Fruit fly (Drosophila melanogaster) whole organism, embryonic: Measurements from ENCODE around the gene CG1979.

Source experiments
- BtbVII ChIP-seq: fragments of 200-800 bp; sonication (Bioruptor generic); optimal IDR thresholded peaks from 3 replicates; lab custom pipeline; 2017; ENCODE audit warnings: missing biosample characterization, mild to moderate bottlenecking, missing genetic modification characterization
- CG10431 ChIP-seq: fragments of 200-800 bp; sonication (Bioruptor generic); optimal IDR thresholded peaks from 3 replicates; lab custom pipeline; 2018; ENCODE audit warnings: missing biosample characterization, mild to moderate bottlenecking, missing genetic modification characterization
- CG11398 ChIP-seq: fragments of 200-800 bp; sonication (Bioruptor generic); optimal IDR thresholded peaks from 2 replicates; lab custom pipeline; 2016; ENCODE audit warnings: missing biosample characterization, missing genetic modification characterization
- CG11504 ChIP-seq: fragments of 200-800 bp; sonication (Bioruptor generic); optimal IDR thresholded peaks from 3 replicates; lab custom pipeline; 2019; ENCODE audit warnings: missing biosample characterization, mild to moderate bottlenecking, missing genetic modification characterization, moderate library complexity
- CG12071 ChIP-seq: fragments of 200-800 bp; sonication (Bioruptor generic); optimal IDR thresholded peaks from 3 replicates; lab custom pipeline; 2018; ENCODE audit warnings: missing biosample characterization, mild to moderate bottlenecking, missing genetic modification characterization
- CG13296 ChIP-seq: fragments of 200-800 bp; sonication (Bioruptor generic); optimal IDR thresholded peaks from 3 replicates; lab custom pipeline; 2018; ENCODE audit warnings: missing biosample characterization, mild to moderate bottlenecking, missing genetic modification characterization
- CG14710 ChIP-seq: fragments of 200-800 bp; sonication (Bioruptor generic); optimal IDR thresholded peaks from 3 replicates; lab custom pipeline; 2019; ENCODE audit warnings: missing biosample characterization, mild to moderate bottlenecking, missing genetic modification characterization, moderate library complexity
- CG14860 ChIP-seq: fragments of 200-800 bp; sonication (Bioruptor generic); IDR thresholded peaks from 3 replicates; pipeline ENCODE4 v1.3.6; 2022; ENCODE audit warnings: missing biosample characterization, missing genetic modification characterization; ENCODE audit not compliant: partially characterized antibody
- CG1603 ChIP-seq: fragments of 200-800 bp; sonication (Bioruptor generic); optimal IDR thresholded peaks from 2 replicates; lab custom pipeline; 2019; ENCODE audit warnings: missing biosample characterization, mild to moderate bottlenecking, missing genetic modification characterization, moderate library complexity
- CG16779 ChIP-seq: fragments of 200-800 bp; sonication (Bioruptor generic); IDR thresholded peaks from 2 replicates; pipeline ENCODE4 v1.3.6; 2022; ENCODE audit warnings: missing biosample characterization, missing genetic modification characterization
- CG17612 ChIP-seq: fragments of 200-800 bp; sonication (Bioruptor generic); IDR thresholded peaks from 2 replicates; pipeline ENCODE4 v1.3.6; 2022; ENCODE audit warnings: missing biosample characterization, missing genetic modification characterization
- CG17912 ChIP-seq: fragments of 200-800 bp; sonication (Bioruptor generic); optimal IDR thresholded peaks from 2 replicates; lab custom pipeline; 2018; ENCODE audit warnings: missing biosample characterization, mild to moderate bottlenecking, missing genetic modification characterization
- CG18476 ChIP-seq: fragments of 200-800 bp; sonication (Bioruptor generic); optimal IDR thresholded peaks from 2 replicates; lab custom pipeline; 2016; ENCODE audit warnings: missing biosample characterization, mild to moderate bottlenecking, missing genetic modification characterization
- CG3065 ChIP-seq: fragments of 200-800 bp; sonication (Bioruptor generic); optimal IDR thresholded peaks from 2 replicates; lab custom pipeline; 2016; ENCODE audit warnings: missing biosample characterization, missing genetic modification characterization
- CG4854 ChIP-seq: fragments of 200-800 bp; sonication (Bioruptor generic); optimal IDR thresholded peaks from 2 replicates; lab custom pipeline; 2016; ENCODE audit warnings: missing biosample characterization, missing genetic modification characterization, inconsistent platforms
- CG5245 ChIP-seq: fragments of 200-800 bp; sonication (Bioruptor generic); optimal IDR thresholded peaks from 3 replicates; lab custom pipeline; 2016; ENCODE audit warnings: missing biosample characterization, missing genetic modification characterization
- CG6254 ChIP-seq: fragments of 200-800 bp; sonication (Bioruptor generic); optimal IDR thresholded peaks from 3 replicates; lab custom pipeline; 2017; ENCODE audit warnings: mild to moderate bottlenecking, missing biosample characterization, missing genetic modification reagents, missing genetic modification characterization
- CG6854 ChIP-seq: fragments of 200-800 bp; sonication (Bioruptor generic); optimal IDR thresholded peaks from 3 replicates; lab custom pipeline; 2017; ENCODE audit warnings: missing biosample characterization, mild to moderate bottlenecking, missing genetic modification characterization
- CG8089 ChIP-seq: fragments of 200-800 bp; sonication (Bioruptor generic); optimal IDR thresholded peaks from 3 replicates; lab custom pipeline; 2016; ENCODE audit warnings: missing biosample characterization, missing genetic modification characterization
- CG8765 ChIP-seq: fragments of 200-800 bp; sonication (Bioruptor generic); IDR thresholded peaks from 2 replicates; pipeline ENCODE4 v1.3.6; 2022; ENCODE audit warnings: missing biosample characterization, missing genetic modification characterization
- CG9932 ChIP-seq: fragments of 200-800 bp; sonication (Bioruptor generic); IDR thresholded peaks from 2 replicates; pipeline ENCODE4 v1.3.6; 2022; ENCODE audit warnings: missing biosample characterization, missing genetic modification characterization
- D19B ChIP-seq: fragments of 200-800 bp; sonication (Bioruptor generic); optimal IDR thresholded peaks from 2 replicates; lab custom pipeline; 2017; ENCODE audit warnings: missing biosample characterization, mild to moderate bottlenecking, missing genetic modification characterization
- Dbx ChIP-seq: fragments of 200-800 bp; sonication (Bioruptor generic); IDR thresholded peaks from 3 replicates; pipeline ENCODE4 v1.3.6; 2022; ENCODE audit warnings: missing biosample characterization, missing genetic modification characterization
- ERR ChIP-seq: fragments of 200-800 bp; sonication (Bioruptor generic); optimal IDR thresholded peaks from 2 replicates; lab custom pipeline; 2016; ENCODE audit warnings: missing biosample characterization, missing genetic modification characterization
- Gsc ChIP-seq: fragments of 200-800 bp; sonication (Bioruptor generic); IDR thresholded peaks from 2 replicates; pipeline ENCODE4 v1.3.6; 2022; ENCODE audit warnings: missing biosample characterization, missing genetic modification characterization
- H2.0 ChIP-seq: fragments of 200-800 bp; sonication (Bioruptor generic); IDR thresholded peaks from 2 replicates; pipeline ENCODE4 v1.3.6; 2022; ENCODE audit warnings: missing biosample characterization, missing genetic modification characterization
- HHEX ChIP-seq: fragments of 200-800 bp; sonication (Bioruptor generic); optimal IDR thresholded peaks from 3 replicates; lab custom pipeline; 2017; ENCODE audit warnings: missing biosample characterization, mild to moderate bottlenecking, missing genetic modification characterization, missing genetic modification reagents
- MESR4 ChIP-seq: fragments of 200-800 bp; sonication (Bioruptor generic); optimal IDR thresholded peaks from 2 replicates; lab custom pipeline; 2018; ENCODE audit warnings: missing biosample characterization, mild to moderate bottlenecking, missing genetic modification characterization, moderate library complexity
- Tbp ChIP-seq: fragments of >200 bp; optimal IDR thresholded peaks from 2 replicates; lab custom pipeline; 2018; ENCODE audit warnings: missing biosample characterization, missing genetic modification characterization
- Usf ChIP-seq: fragments of 200-800 bp; sonication (Bioruptor generic); optimal IDR thresholded peaks from 2 replicates; lab custom pipeline; 2017; ENCODE audit warnings: missing genotype, missing biosample characterization, missing genetic modification characterization
- Xbp1 ChIP-seq: fragments of 200-800 bp; sonication (Bioruptor generic); optimal IDR thresholded peaks from 3 replicates; lab custom pipeline; 2016; ENCODE audit warnings: missing biosample characterization, mild to moderate bottlenecking, missing genetic modification characterization
- ac ChIP-seq: fragments of 200-800 bp; sonication (Bioruptor generic); optimal IDR thresholded peaks from 3 replicates; lab custom pipeline; 2017; ENCODE audit warnings: missing biosample characterization, mild to moderate bottlenecking, missing genetic modification characterization
- ase ChIP-seq: fragments of 200-800 bp; sonication (Bioruptor generic); IDR thresholded peaks from 3 replicates; pipeline ENCODE4 v1.3.6; 2022; ENCODE audit warnings: missing biosample characterization, missing genetic modification characterization
- bigmax ChIP-seq: fragments of 200-800 bp; sonication (Bioruptor generic); optimal IDR thresholded peaks from 2 replicates; lab custom pipeline; 2018; ENCODE audit warnings: missing biosample characterization, mild to moderate bottlenecking, missing genetic modification characterization
- br ChIP-seq: fragments of >200 bp; optimal IDR thresholded peaks from 2 replicates; lab custom pipeline; 2017
- croc ChIP-seq: fragments of 200-800 bp; sonication (Bioruptor generic); conservative IDR thresholded peaks from 3 replicates; pipeline ENCODE4 v1.3.6; 2022; ENCODE audit warnings: missing biosample characterization, missing genetic modification characterization
- eve ChIP-seq, 2 experiments: fragments of >200 bp; optimal IDR thresholded peaks; 2 replicates each; lab custom pipeline; 2017; ENCODE audit warnings: missing biosample characterization in 2 of 2, missing genetic modification characterization in 2 of 2
- jumu ChIP-seq: fragments of 200-800 bp; sonication (Bioruptor generic); optimal IDR thresholded peaks from 3 replicates; lab custom pipeline; 2016; ENCODE audit warnings: missing biosample characterization, missing genetic modification characterization
- lilli ChIP-seq: fragments of 200-800 bp; sonication (Bioruptor generic); optimal IDR thresholded peaks from 3 replicates; lab custom pipeline; 2016; ENCODE audit warnings: missing biosample characterization, missing genetic modification characterization
- lmd ChIP-seq: fragments of 200-800 bp; sonication (Bioruptor generic); IDR thresholded peaks from 2 replicates; pipeline ENCODE4 v1.3.6; 2022; ENCODE audit warnings: missing biosample characterization, missing genetic modification characterization
- oc ChIP-seq: fragments of 200-800 bp; sonication (Bioruptor generic); optimal IDR thresholded peaks from 2 replicates; lab custom pipeline; 2018; ENCODE audit warnings: missing biosample characterization, mild to moderate bottlenecking, missing genetic modification characterization, moderate library complexity
- phol ChIP-seq: fragments of 200-800 bp; sonication (Bioruptor generic); optimal IDR thresholded peaks from 3 replicates; lab custom pipeline; 2018; ENCODE audit warnings: missing biosample characterization, mild to moderate bottlenecking, missing genetic modification characterization, moderate library complexity
- ranshi ChIP-seq: fragments of 200-800 bp; sonication (Bioruptor generic); IDR thresholded peaks from 2 replicates; pipeline ENCODE4 v1.3.6; 2022; ENCODE audit warnings: missing biosample characterization, missing genetic modification characterization
- row ChIP-seq: fragments of 200-800 bp; sonication (Bioruptor generic); IDR thresholded peaks from 3 replicates; pipeline ENCODE4 v1.3.6; 2022; ENCODE audit warnings: missing biosample characterization, missing genetic modification characterization
- sima ChIP-seq: fragments of 200-800 bp; sonication (Bioruptor generic); optimal IDR thresholded peaks from 2 replicates; lab custom pipeline; 2016; ENCODE audit warnings: missing biosample characterization, missing genetic modification characterization
- slou ChIP-seq: fragments of 200-800 bp; sonication (Bioruptor generic); optimal IDR thresholded peaks from 3 replicates; lab custom pipeline; 2016; ENCODE audit warnings: missing biosample characterization, missing genetic modification characterization
- sqz ChIP-seq: fragments of 200-800 bp; sonication (Bioruptor generic); optimal IDR thresholded peaks from 3 replicates; lab custom pipeline; 2018; ENCODE audit warnings: missing biosample characterization, mild to moderate bottlenecking, missing genetic modification characterization
- sug ChIP-seq: fragments of 200-800 bp; optimal IDR thresholded peaks from 2 replicates; lab custom pipeline; 2019; ENCODE audit warnings: missing biosample characterization, mild to moderate bottlenecking, missing genetic modification characterization, moderate library complexity
- ttk ChIP-seq: fragments of 200-800 bp; sonication (Bioruptor generic); IDR thresholded peaks from 2 replicates; pipeline ENCODE4 v2.1.2; 2022; ENCODE audit warnings: missing biosample characterization, missing genetic modification characterization
- unc-4 ChIP-seq: fragments of 200-800 bp; sonication (Bioruptor generic); IDR thresholded peaks from 2 replicates; pipeline ENCODE4 v1.3.6; 2022; ENCODE audit warnings: missing biosample characterization, missing genetic modification characterization; ENCODE audit not compliant: partially characterized antibody
- unpg ChIP-seq: fragments of 200-800 bp; sonication (Bioruptor generic); optimal IDR thresholded peaks from 3 replicates; lab custom pipeline; 2018; ENCODE audit warnings: missing biosample characterization, mild to moderate bottlenecking, missing genetic modification characterization, moderate library complexity
- wor ChIP-seq: fragments of 200-800 bp; sonication (Bioruptor generic); IDR thresholded peaks from 2 replicates; pipeline ENCODE4 v1.3.6; 2022; ENCODE audit warnings: missing biosample characterization, missing genetic modification characterization

The CG1979 gene

DNA sequence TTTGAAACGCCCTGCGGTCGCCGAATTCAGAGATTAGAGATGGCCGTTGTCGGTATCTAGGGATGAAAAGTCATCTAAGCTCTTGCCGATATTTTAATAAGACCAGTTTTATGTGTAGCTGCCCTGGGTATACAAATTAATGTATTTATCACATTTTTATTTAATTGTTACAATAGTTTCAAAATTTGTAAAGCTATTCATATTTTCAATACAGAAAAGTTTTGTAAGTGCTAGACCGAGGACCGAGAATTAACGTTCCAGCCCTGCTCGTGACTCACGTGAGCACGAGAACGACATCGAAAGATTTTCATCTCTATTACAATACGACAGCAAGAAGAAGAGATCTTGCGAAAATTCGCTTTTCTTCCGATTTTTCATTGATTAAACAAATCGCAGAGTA lies 12.7 kb downstream of the CG1979 start, which contains the start of the genes CG1105 and CG1965 (continued):
- TF ChIP-seq ac (GFP tag; lab: Kevin White, UChicago) (peak; percentile 65), CG14860 (GFP tag; lab: Robert Waterston, UW) (peak; percentile 99), wor (GFP tag; lab: Robert Waterston, UW) (peak; percentile 86), CG12071 (GFP tag; lab: Kevin White, UChicago) (no peak), D19B (GFP tag; lab: Kevin White, UChicago) (peak; percentile 66), CG4854 (GFP tag; lab: Kevin White, UChicago) (peak; percentile 89), lilli (GFP tag; lab: Kevin White, UChicago) (peak; percentile 98), CG13296 (GFP tag; lab: Kevin White, UChicago) (peak; percentile 69), sug (tag; lab: Kevin White, UChicago) (peak; percentile 92), H2.0 (peak; percentile 93), CG16779 (peak; percentile 72), eve (GFP tag; optimal IDR thresholded peaks at IDR 0.05; lab: Kevin White, UChicago) (peak in 1 of 2 experiments; percentile 69), CG11398 (GFP tag; lab: Kevin White, UChicago) (peak; percentile 76), HHEX (GFP tag; lab: Kevin White, UChicago) (peak; percentile 74), sqz (GFP tag; lab: Kevin White, UChicago) (no peak), Tbp (no peak), bigmax (GFP tag; lab: Kevin White, UChicago) (no peak), CG1603 (tag; lab: Kevin White, UChicago) (peak; percentile 93), CG3065 (peak; percentile 84), jumu (GFP tag; lab: Kevin White, UChicago) (peak; percentile 95), ERR (GFP tag; lab: Kevin White, UChicago) (peak; percentile 80), ase (peak; percentile 91), Usf (GFP tag; lab: Kevin White, UChicago) (peak; percentile 87), CG8765 (GFP tag; lab: Robert Waterston, UW) (peak; percentile 96), CG5245 (peak; percentile 89), br (lab: Kevin White, UChicago) (no peak), CG10431 (GFP tag; lab: Kevin White, UChicago) (peak; percentile 61), oc (tag; lab: Kevin White, UChicago) (no peak), slou (peak; percentile 91), CG11504 (tag; lab: Kevin White, UChicago) (peak; percentile 90), unc-4 (GFP tag; lab: Robert Waterston, UW) (peak; percentile 99), CG6254 (peak; percentile 75), phol (tag; lab: Kevin White, UChicago) (peak; percentile 95), Gsc (GFP tag; lab: Robert Waterston, UW) (peak; percentile 86), CG6854 (GFP tag; lab: Kevin White, UChicago) (no peak), MESR4 (GFP tag; lab: Kevin White, UChicago) (no peak), unpg (GFP tag; lab: Kevin White, UChicago) (peak; percentile 91), Dbx (GFP tag; lab: Robert Waterston, UW) (peak; percentile 95), lmd (GFP tag; lab: Robert Waterston, UW) (peak; percentile 93), CG8089 (GFP tag; lab: Kevin White, UChicago) (peak; percentile 88), CG14710 (tag; lab: Kevin White, UChicago) (peak; percentile 96), Xbp1 (GFP tag; lab: Kevin White, UChicago) (peak; percentile 97), BtbVII (peak; percentile 64), row (GFP tag; lab: Robert Waterston, UW) (peak; percentile 97), CG9932 (GFP tag; lab: Robert Waterston, UW) (peak; percentile 98), sima (GFP tag; lab: Kevin White, UChicago) (peak; percentile 74), croc (GFP tag; lab: Robert Waterston, UW) (peak; percentile 93), CG17612 (GFP tag; lab: Robert Waterston, UW) (peak; percentile 72), ranshi (peak; percentile 95), ttk (peak; percentile 91), CG17912 (GFP tag; lab: Kevin White, UChicago) (peak; percentile 78), CG18476 (GFP tag; lab: Kevin White, UChicago) (peak; percentile 92)
